Worm (Caenorhabditis elegans) whole organism, mixed stage, embryonic: ENCODE data around the gene F31E3.6.

Experiments
- lin-13 ChIP-seq: fragments of 150-350 bp; optimal IDR thresholded peaks from 2 replicates; lab custom pipeline; 2014; ENCODE audit warnings: missing biosample characterization, missing genetic modification characterization
- nhr-12 ChIP-seq: fragments of 150-350 bp; optimal IDR thresholded peaks from 2 replicates; lab custom pipeline; 2014; ENCODE audit warnings: missing biosample characterization, missing genetic modification characterization

- no peak for TF ChIP-seq nhr-12
- TF ChIP-seq lin-13 (tag; lab: Kevin White, UChicago): no peak
These were observed 8.2 kb upstream of the F31E3.6 start, which contains the start of gene F31E3.2 for ce11 chrIII:6973682-6974081.
